Worm (Caenorhabditis elegans): ENCODE data around the gene D2023.1.

DNA sequence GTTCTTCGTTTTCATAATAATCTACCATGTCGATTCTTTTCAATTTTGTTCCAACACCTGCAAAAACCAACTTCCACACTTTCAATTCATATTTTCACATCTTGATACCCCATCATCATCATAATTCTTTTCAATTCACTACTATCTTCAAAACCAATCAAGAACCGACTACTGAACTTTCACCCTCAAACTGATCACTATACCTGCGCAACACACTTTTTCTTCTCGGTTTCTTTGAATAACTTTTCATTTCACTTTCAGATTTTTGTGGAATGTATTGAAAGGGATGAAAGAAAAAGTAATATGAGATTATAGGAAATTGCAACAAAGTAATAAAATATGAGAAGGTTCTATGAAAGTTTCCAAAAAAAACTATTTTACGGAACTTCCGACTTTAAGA, 48.3 kb upstream of the D2023.1 start:
- TF ChIP-seq cog-1 (tag; optimal IDR thresholded peaks at IDR 0.05) = no peak
- no peak for TF ChIP-seq tab-1 (GFP tag; IDR thresholded peaks at IDR 0.05)
- TF ChIP-seq klf-2 (GFP tag; conservative IDR thresholded peaks at IDR 0.05) = no peak
- TF ChIP-seq ztf-23 (GFP tag; IDR thresholded peaks at IDR 0.05) = no peak
- TF ChIP-seq med-1 (GFP tag; optimal IDR thresholded peaks at IDR 0.05; ENCODE audit: insufficient read depth) = no peak
- no peak for TF ChIP-seq T22C8.4 (GFP tag; IDR thresholded peaks at IDR 0.05)
- no peak for TF ChIP-seq flt-1 (GFP tag; IDR thresholded peaks at IDR 0.05)
- no peak for TF ChIP-seq ref-1 (GFP tag; conservative IDR thresholded peaks at IDR 0.05)
- TF ChIP-seq ztf-29 (GFP tag; IDR thresholded peaks at IDR 0.05) = no peak

Data from whole organism, midembryonic.